Fruit fly (Drosophila melanogaster) whole organism, embryonic: ENCODE data around the gene CG34300.
A peak's percentile ranks its signal among the peaks of the same experiment; 100 is the strongest.

Experiments
- ATbp ChIP-seq: fragments of 200-800 bp; sonication (Bioruptor generic); optimal IDR thresholded peaks from 2 replicates; lab custom pipeline; 2017; ENCODE audit warnings: missing biosample characterization, mild to moderate bottlenecking, missing genetic modification characterization, missing genetic modification reagents
- Ada2b ChIP-seq: fragments of 200-800 bp; sonication (Bioruptor generic); IDR thresholded peaks from 2 replicates; pipeline ENCODE4 v1.3.6; 2022; ENCODE audit warnings: missing biosample characterization, missing genetic modification characterization
- Asciz ChIP-seq: fragments of 200-800 bp; sonication (Bioruptor generic); optimal IDR thresholded peaks from 2 replicates; lab custom pipeline; 2017; ENCODE audit warnings: missing biosample characterization, mild to moderate bottlenecking, missing genetic modification characterization, missing genetic modification reagents
- Bteb2 ChIP-seq: fragments of 200-800 bp; sonication (Bioruptor generic); optimal IDR thresholded peaks from 2 replicates; lab custom pipeline; 2016; ENCODE audit warnings: missing biosample characterization, missing genetic modification characterization
- CG10267 ChIP-seq: fragments of 200-800 bp; sonication (Bioruptor generic); optimal IDR thresholded peaks from 2 replicates; lab custom pipeline; 2018; ENCODE audit warnings: missing biosample characterization, mild to moderate bottlenecking, missing genetic modification characterization, moderate library complexity
- CG11723 ChIP-seq: fragments of 200-800 bp; sonication (Bioruptor generic); optimal IDR thresholded peaks from 2 replicates; lab custom pipeline; 2017; ENCODE audit warnings: missing biosample characterization, mild to moderate bottlenecking, missing genetic modification characterization
- CG14710 ChIP-seq: fragments of 200-800 bp; sonication (Bioruptor generic); optimal IDR thresholded peaks from 3 replicates; lab custom pipeline; 2019; ENCODE audit warnings: missing biosample characterization, mild to moderate bottlenecking, missing genetic modification characterization, moderate library complexity
- CG1647 ChIP-seq: fragments of 200-800 bp; sonication (Bioruptor generic); optimal IDR thresholded peaks from 3 replicates; lab custom pipeline; 2016; ENCODE audit warnings: missing biosample characterization, missing genetic modification characterization
- CG17385 ChIP-seq: fragments of 200-800 bp; sonication (Bioruptor generic); optimal IDR thresholded peaks from 3 replicates; lab custom pipeline; 2018; ENCODE audit warnings: missing biosample characterization, mild to moderate bottlenecking, missing genetic modification characterization
- CG2889 ChIP-seq: fragments of 200-800 bp; sonication (Bioruptor generic); IDR thresholded peaks from 3 replicates; pipeline ENCODE4 v1.3.6; 2022; ENCODE audit warnings: missing biosample characterization, missing genetic modification characterization
- CG32532 ChIP-seq: fragments of 200-800 bp; sonication (Bioruptor generic); IDR thresholded peaks from 2 replicates; pipeline ENCODE4 v1.3.6; 2022; ENCODE audit warnings: missing biosample characterization, missing genetic modification characterization
- CG42726 ChIP-seq: fragments of 200-800 bp; sonication (Bioruptor generic); IDR thresholded peaks from 2 replicates; pipeline ENCODE4 v1.3.6; 2022; ENCODE audit warnings: missing biosample characterization, missing genetic modification characterization; ENCODE audit not compliant: partially characterized antibody
- CG5180 ChIP-seq: fragments of 200-800 bp; sonication (Bioruptor generic); optimal IDR thresholded peaks from 3 replicates; lab custom pipeline; 2017; ENCODE audit warnings: missing biosample characterization, missing genetic modification characterization, mild to moderate bottlenecking, moderate library complexity, missing genetic modification reagents
- CG8359 ChIP-seq: fragments of 200-800 bp; sonication (Bioruptor generic); optimal IDR thresholded peaks from 2 replicates; lab custom pipeline; 2017; ENCODE audit warnings: missing biosample characterization, mild to moderate bottlenecking, missing genetic modification characterization, borderline replicate concordance
- CG9727 ChIP-seq: fragments of 200-800 bp; sonication (Bioruptor generic); optimal IDR thresholded peaks from 3 replicates; lab custom pipeline; 2017; ENCODE audit warnings: missing biosample characterization, mild to moderate bottlenecking, missing genetic modification characterization
- CkIIα-i1 ChIP-seq: fragments of 200-800 bp; sonication (Bioruptor generic); IDR thresholded peaks from 2 replicates; pipeline ENCODE4 v1.3.6; 2022; ENCODE audit warnings: missing biosample characterization, missing genetic modification characterization
- CoRest ChIP-seq: fragments of 200-800 bp; sonication (Bioruptor generic); optimal IDR thresholded peaks from 3 replicates; lab custom pipeline; 2018; ENCODE audit warnings: missing biosample characterization, mild to moderate bottlenecking, missing genetic modification characterization, moderate library complexity
- Doc2 ChIP-seq: fragments of 200-800 bp; sonication (Bioruptor generic); IDR thresholded peaks from 2 replicates; pipeline ENCODE4 v1.3.6; 2022; ENCODE audit warnings: missing biosample characterization, missing genetic modification characterization
- Drgx ChIP-seq: fragments of 200-800 bp; sonication (Bioruptor generic); IDR thresholded peaks from 2 replicates; pipeline ENCODE4 v1.3.6; 2022; ENCODE audit warnings: missing biosample characterization, missing genetic modification characterization
- Elba2 ChIP-seq: fragments of 200-800 bp; sonication (Bioruptor generic); optimal IDR thresholded peaks from 3 replicates; lab custom pipeline; 2016; ENCODE audit warnings: missing biosample characterization, missing genetic modification characterization
- Ets65A ChIP-seq: fragments of 200-800 bp; sonication (Bioruptor generic); peaks from one replicate; lab custom pipeline; 2016; ENCODE audit warnings: missing biosample characterization, missing genetic modification characterization
- Fer2 ChIP-seq: fragments of 200-800 bp; sonication (Bioruptor generic); optimal IDR thresholded peaks from 2 replicates; lab custom pipeline; 2018; ENCODE audit warnings: missing biosample characterization, mild to moderate bottlenecking, missing genetic modification characterization, moderate library complexity
- Lhr ChIP-seq: fragments of 200-800 bp; sonication (Bioruptor generic); optimal IDR thresholded peaks from 3 replicates; lab custom pipeline; 2017; ENCODE audit warnings: mild to moderate bottlenecking, missing biosample characterization, missing genetic modification reagents, missing genetic modification characterization
- Med ChIP-seq: fragments of 200-800 bp; sonication (Bioruptor generic); peaks from one replicate; lab custom pipeline; 2016; ENCODE audit warnings: missing biosample characterization, missing genetic modification characterization, mild to moderate bottlenecking, inconsistent platforms, moderate library complexity
- Nf-YA ChIP-seq: fragments of 200-800 bp; sonication (Bioruptor generic); IDR thresholded peaks from 2 replicates; pipeline ENCODE4 v1.3.6; 2022; ENCODE audit warnings: missing biosample characterization, missing genetic modification characterization
- Pdp1 ChIP-seq, 2 experiments: fragments of 200-800 bp; sonication (Bioruptor generic); optimal IDR thresholded peaks; 3 replicates each; lab custom pipeline; 2016; ENCODE audit warnings: missing biosample characterization in 2 of 2, missing genetic modification characterization in 2 of 2, mild to moderate bottlenecking in 1 of 2, moderate library complexity in 1 of 2
- Scr ChIP-seq: fragments of 200-800 bp; sonication (Bioruptor generic); IDR thresholded peaks from 2 replicates; pipeline ENCODE4 v1.3.6; 2022; ENCODE audit warnings: missing biosample characterization, missing genetic modification characterization; ENCODE audit not compliant: partially characterized antibody
- Sox102F ChIP-seq: fragments of 200-800 bp; sonication (Bioruptor generic); optimal IDR thresholded peaks from 2 replicates; lab custom pipeline; 2018; ENCODE audit warnings: missing biosample characterization, mild to moderate bottlenecking, missing genetic modification characterization, moderate library complexity
- Usf ChIP-seq: fragments of 200-800 bp; sonication (Bioruptor generic); optimal IDR thresholded peaks from 2 replicates; lab custom pipeline; 2017; ENCODE audit warnings: missing genotype, missing biosample characterization, missing genetic modification characterization
- Vsx1 ChIP-seq: fragments of 200-800 bp; sonication (Bioruptor generic); optimal IDR thresholded peaks from 2 replicates; lab custom pipeline; 2017; ENCODE audit warnings: missing biosample characterization, mild to moderate bottlenecking, missing genetic modification characterization, missing genetic modification reagents
- Xrp1 ChIP-seq: fragments of 200-800 bp; sonication (Bioruptor generic); IDR thresholded peaks from 2 replicates; pipeline ENCODE4 v1.3.6; 2022; ENCODE audit warnings: missing biosample characterization, missing genetic modification characterization
- YL-1 ChIP-seq: fragments of 200-800 bp; sonication (Bioruptor generic); optimal IDR thresholded peaks from 3 replicates; lab custom pipeline; 2017; ENCODE audit warnings: missing biosample characterization, mild to moderate bottlenecking, missing genetic modification characterization
- caup ChIP-seq: fragments of 200-800 bp; sonication (Bioruptor generic); optimal IDR thresholded peaks from 3 replicates; lab custom pipeline; 2017; ENCODE audit warnings: missing biosample characterization, mild to moderate bottlenecking, missing genetic modification characterization, moderate library complexity; ENCODE audit not compliant: severe bottlenecking
- ci ChIP-seq: fragments of 200-800 bp; sonication (Bioruptor generic); IDR thresholded peaks from 3 replicates; pipeline ENCODE4 v1.3.6; 2022; ENCODE audit warnings: missing biosample characterization, missing genetic modification characterization
- dmrt99B ChIP-seq: fragments of 200-800 bp; sonication (Bioruptor generic); optimal IDR thresholded peaks from 2 replicates; lab custom pipeline; 2018; ENCODE audit warnings: missing biosample characterization, mild to moderate bottlenecking, missing genetic modification characterization, moderate library complexity
- fd3F ChIP-seq: fragments of 200-800 bp; sonication (Bioruptor generic); optimal IDR thresholded peaks from 2 replicates; lab custom pipeline; 2018; ENCODE audit warnings: missing biosample characterization, mild to moderate bottlenecking, missing genetic modification characterization, moderate library complexity
- fd64A ChIP-seq: fragments of 200-800 bp; sonication (Bioruptor generic); optimal IDR thresholded peaks from 3 replicates; lab custom pipeline; 2018; ENCODE audit warnings: missing biosample characterization, mild to moderate bottlenecking, missing genetic modification characterization
- ftz-f1 ChIP-seq: fragments of 200-800 bp; sonication (Bioruptor generic); optimal IDR thresholded peaks from 2 replicates; lab custom pipeline; 2016; ENCODE audit warnings: missing biosample characterization, missing genetic modification characterization
- gem ChIP-seq: fragments of 200-800 bp; sonication (Bioruptor generic); optimal IDR thresholded peaks from 2 replicates; lab custom pipeline; 2019; ENCODE audit warnings: missing biosample characterization, mild to moderate bottlenecking, missing genetic modification characterization, moderate library complexity
- hkb ChIP-seq, 2 experiments: fragments of 200-800 bp in 1 of 2; fragments of >200 bp in 1 of 2; sonication (Bioruptor generic) in 1 of 2; IDR thresholded peaks in 1 of 2; optimal IDR thresholded peaks in 1 of 2; 2 replicates each; pipeline versions ENCODE4 v1.3.6 to Lab custom; 2017 to 2022; ENCODE audit warnings: missing biosample characterization in 1 of 2, missing genetic modification characterization in 1 of 2
- jumu ChIP-seq: fragments of 200-800 bp; sonication (Bioruptor generic); optimal IDR thresholded peaks from 3 replicates; lab custom pipeline; 2016; ENCODE audit warnings: missing biosample characterization, missing genetic modification characterization
- lbe ChIP-seq: fragments of 200-800 bp; sonication (Bioruptor generic); optimal IDR thresholded peaks from 2 replicates; lab custom pipeline; 2016; ENCODE audit warnings: missing biosample characterization, mild to moderate bottlenecking, missing genetic modification characterization
- lola ChIP-seq, 3 experiments: fragments of >200 bp in 2 of 3; fragments of 200-800 bp in 1 of 3; sonication (Bioruptor generic) in 1 of 3; optimal IDR thresholded peaks; 2 replicates each; lab custom pipeline; 2017 to 2019; ENCODE audit warnings: missing biosample characterization in 3 of 3, missing genetic modification characterization in 3 of 3, mild to moderate bottlenecking in 1 of 3, moderate library complexity in 1 of 3
- nau ChIP-seq: fragments of 200-800 bp; sonication (Bioruptor generic); optimal IDR thresholded peaks from 3 replicates; lab custom pipeline; 2017; ENCODE audit warnings: missing biosample characterization, mild to moderate bottlenecking, missing genetic modification characterization, missing genetic modification reagents
- p53 ChIP-seq: fragments of 200-800 bp; sonication (Bioruptor generic); optimal IDR thresholded peaks from 2 replicates; lab custom pipeline; 2016; ENCODE audit warnings: missing biosample characterization, missing genetic modification characterization
- sob ChIP-seq: fragments of 200-800 bp; sonication (Bioruptor generic); IDR thresholded peaks from 2 replicates; pipeline ENCODE4 v1.3.6; 2022; ENCODE audit warnings: missing biosample characterization, missing genetic modification characterization
- toy ChIP-seq: fragments of 200-800 bp; sonication (Bioruptor generic); IDR thresholded peaks from 2 replicates; pipeline ENCODE4 v1.3.6; 2022; ENCODE audit warnings: missing biosample characterization, missing genetic modification characterization
- twi ChIP-seq: fragments of 200-800 bp; optimal IDR thresholded peaks from 2 replicates; lab custom pipeline; 2019; ENCODE audit warnings: missing biosample characterization, mild to moderate bottlenecking, missing genetic modification characterization, moderate library complexity

The CG34300 gene

dm6 chr3R:30293478-30294122 is 12.8 kb downstream of the CG34300 start (continued):
- TF ChIP-seq Nf-YA (GFP tag; lab: Robert Waterston, UW) (no peak), Ada2b (GFP tag; lab: Robert Waterston, UW) (no peak), Elba2 (GFP tag; lab: Kevin White, UChicago) (no peak), p53 (GFP tag; lab: Kevin White, UChicago) (no peak), Med (GFP tag; lab: Kevin White, UChicago) (no peak), lola (GFP tag; optimal IDR thresholded peaks at IDR 0.05; lab: Kevin White, UChicago) (peak in 1 of 3 experiments; percentile 23), Doc2 (GFP tag; lab: Robert Waterston, UW) (no peak), CG9727 (peak; percentile 25), ci (GFP tag; lab: Robert Waterston, UW) (no peak), CG32532 (GFP tag; lab: Robert Waterston, UW) (no peak), CkIIα-i1 (GFP tag; lab: Robert Waterston, UW) (no peak), CG17385 (GFP tag; lab: Kevin White, UChicago) (no peak), gem (tag; lab: Kevin White, UChicago) (peak; percentile 55), Sox102F (peak; percentile 50), dmrt99B (tag; lab: Kevin White, UChicago) (peak; percentile 35), CG2889 (GFP tag; lab: Robert Waterston, UW) (no peak), nau (GFP tag; lab: Kevin White, UChicago) (no peak), Pdp1 (GFP tag; optimal IDR thresholded peaks at IDR 0.05; lab: Kevin White, UChicago) (no peak), ftz-f1 (GFP tag; lab: Kevin White, UChicago) (no peak), YL-1 (no peak), CG42726 (GFP tag; lab: Robert Waterston, UW) (no peak), lbe (GFP tag; lab: Kevin White, UChicago) (peak; percentile 1), twi (tag; lab: Kevin White, UChicago) (no peak), Bteb2 (GFP tag; lab: Kevin White, UChicago) (no peak), Xrp1 (GFP tag; lab: Robert Waterston, UW) (peak; percentile 42; the same call in 1 of the 2 replicates), CG10267 (tag; lab: Kevin White, UChicago) (peak; percentile 15), Ets65A (GFP tag; lab: Kevin White, UChicago) (peak; percentile 35), Fer2 (tag; lab: Kevin White, UChicago) (no peak), fd64A (no peak), Asciz (GFP tag; lab: Kevin White, UChicago) (no peak), CG8359 (GFP tag; lab: Kevin White, UChicago) (peak; percentile 3), fd3F (GFP tag; lab: Kevin White, UChicago) (no peak), CG11723 (GFP tag; lab: Kevin White, UChicago) (no peak), sob (GFP tag; lab: Robert Waterston, UW) (no peak), hkb (optimal IDR thresholded peaks at IDR 0.05; lab: Kevin White, UChicago) (no peak), hkb (GFP tag; IDR thresholded peaks at IDR 0.05; lab: Robert Waterston, UW) (0 out of 2 replicates have a peak, but pooled peaks have one; percentile 28), CG5180 (no peak), Vsx1 (GFP tag; lab: Kevin White, UChicago) (no peak), caup (GFP tag; lab: Kevin White, UChicago) (no peak), CoRest (peak; percentile 2), ATbp (no peak), CG14710 (tag; lab: Kevin White, UChicago) (peak; percentile 13), Usf (no peak), jumu (GFP tag; lab: Kevin White, UChicago) (no peak), Lhr (no peak), CG1647 (no peak), Drgx (peak; percentile 95), toy (GFP tag; lab: Robert Waterston, UW) (no peak), Scr (GFP tag; lab: Robert Waterston, UW) (no peak)
